Fruit fly (Drosophila melanogaster) whole organism, wandering third instar larva: ENCODE data around the gene Tmep.

ENCODE experiments used
- HLH106 ChIP-seq: fragments of 200-800 bp; optimal IDR thresholded peaks from 3 replicates; lab custom pipeline; 2019; ENCODE audit warnings: missing biosample characterization, mild to moderate bottlenecking, missing genetic modification characterization, moderate library complexity
- Vsx2 ChIP-seq: fragments of 200-300, 225-300 bp; sonication (Bioruptor generic); optimal IDR thresholded peaks from 2 replicates; lab custom pipeline; 2018; ENCODE audit warnings: missing biosample characterization, missing genetic modification characterization; ENCODE audit not compliant: partially characterized antibody
- brk ChIP-seq: fragments of 200-800 bp; sonication (Bioruptor generic); optimal IDR thresholded peaks from 2 replicates; lab custom pipeline; 2016; ENCODE audit warnings: missing biosample characterization, mild to moderate bottlenecking, missing genetic modification characterization
- h ChIP-seq: fragments of 200-800 bp; sonication (Bioruptor generic); optimal IDR thresholded peaks from 3 replicates; lab custom pipeline; 2016; ENCODE audit warnings: missing biosample characterization, mild to moderate bottlenecking, missing genetic modification characterization
- pan ChIP-seq: fragments of >200 bp; optimal IDR thresholded peaks from 2 replicates; lab custom pipeline; 2017
- psq ChIP-seq: fragments of 200-800 bp; sonication (Bioruptor generic); optimal IDR thresholded peaks from 3 replicates; lab custom pipeline; 2017; ENCODE audit warnings: missing biosample characterization, mild to moderate bottlenecking, missing genetic modification characterization, moderate library complexity

- TF ChIP-seq Vsx2 (GFP tag; lab: Kevin White, UChicago) (no peak), h (GFP tag; lab: Kevin White, UChicago) (no peak), pan (lab: Kevin White, UChicago) (no peak), HLH106 (tag; lab: Kevin White, UChicago) (no peak), psq (GFP tag; lab: Kevin White, UChicago) (no peak), brk (GFP tag; lab: Kevin White, UChicago) (no peak)
Measured at dm6 chr3L:1547117-1547507, 21.9 kb upstream of the Tmep start.
